Fruit fly (Drosophila melanogaster): ENCODE data around the gene lili.

dm6 chr3R:24845952-24846848 lies 32.4 kb upstream of the lili start:
- TF ChIP-seq bab1 (GFP tag; optimal IDR thresholded peaks at IDR 0.05) (no peak), tj (GFP tag; optimal IDR thresholded peaks at IDR 0.05) (peak; percentile 84), kay (GFP tag; ENCODE audit: borderline replicate concordance) (no peak), cnc (optimal IDR thresholded peaks at IDR 0.05) (no peak), CG7045 (GFP tag; optimal IDR thresholded peaks at IDR 0.05) (no peak), Clk (GFP tag; optimal IDR thresholded peaks at IDR 0.05) (no peak), pad (GFP tag; optimal IDR thresholded peaks at IDR 0.05) (no peak), CG5204 (GFP tag; optimal IDR thresholded peaks at IDR 0.05) (no peak)

All from whole organism, adult.